Worm (Caenorhabditis elegans): Measurements from ENCODE around the gene avr-15.

avr-15 gene

ce11 chrV:13511618-13512017 lies at the start of gene avr-15:
avr-15 (minus strand) TSS chrV:13511718.
- TF ChIP-seq ceh-44 (GFP tag; IDR thresholded peaks at IDR 0.05): no peak
- TF ChIP-seq lin-1 (GFP tag; IDR thresholded peaks at IDR 0.05): no peak

- peak; percentile 19 for TF ChIP-seq unc-130 (GFP tag; optimal IDR thresholded peaks at IDR 0.05)
- TF ChIP-seq nhr-10 (tag; optimal IDR thresholded peaks at IDR 0.05): no peak
Observed at ce11 chrV:13559978-13560377, 48.5 kb upstream of the avr-15 start, which contains the start of gene C56A3.8. C56A3.8 (plus strand) TSS chrV:13560278.

- TF ChIP-seq lin-38 (GFP tag; IDR thresholded peaks at IDR 0.05) (peak; percentile 84), nhr-42 (GFP tag; IDR thresholded peaks at IDR 0.05) (no peak), ceh-44 (GFP tag; IDR thresholded peaks at IDR 0.05) (0 out of 2 replicates have a peak, but pooled peaks have one; percentile 46), nhr-28 (tag; optimal IDR thresholded peaks at IDR 0.05) (peak; percentile 79), nhr-25 (tag; optimal IDR thresholded peaks at IDR 0.05; ENCODE audit: borderline replicate concordance, insufficient read depth) (peak; percentile 28), gei-8 (GFP tag; optimal IDR thresholded peaks at IDR 0.05) (peak; percentile 70), nhr-6 (tag; optimal IDR thresholded peaks at IDR 0.05) (peak; percentile 89), saeg-2 (GFP tag; IDR thresholded peaks at IDR 0.05) (0 out of 2 replicates have a peak, but pooled peaks have one; percentile 36), hmg-1.1 (GFP tag; IDR thresholded peaks at IDR 0.05) (peak; percentile 64), nhr-111 (GFP tag; optimal IDR thresholded peaks at IDR 0.05) (no peak), nhr-77 (tag; optimal IDR thresholded peaks at IDR 0.05) (peak; percentile 40), dpl-1 (GFP tag; optimal IDR thresholded peaks at IDR 0.05) (peak; percentile 97), sdz-12 (GFP tag; optimal IDR thresholded peaks at IDR 0.05) (no peak), ZK546.5 (tag; optimal IDR thresholded peaks at IDR 0.05) (no peak), nhr-41 (GFP tag; IDR thresholded peaks at IDR 0.05) (peak; percentile 11; the same call in 1 of the 2 replicates), set-16 (GFP tag; IDR thresholded peaks at IDR 0.05) (no peak), mes-2 (tag; optimal IDR thresholded peaks at IDR 0.05; ENCODE audit: poor library complexity, severe bottlenecking) (peak; percentile 99), lim-7 (GFP tag; IDR thresholded peaks at IDR 0.05) (no peak), daf-16 (GFP tag; optimal IDR thresholded peaks at IDR 0.05) (peak in 1 of 2 experiments; percentile 65), daf-16 (tag; optimal IDR thresholded peaks at IDR 0.05) (peak; percentile 100), attf-4 (tag; optimal IDR thresholded peaks at IDR 0.05) (no peak), spr-3 (GFP tag; optimal IDR thresholded peaks at IDR 0.05) (peak; percentile 54), ces-1 (GFP tag; optimal IDR thresholded peaks at IDR 0.05) (no peak), lin-13 (GFP tag; optimal IDR thresholded peaks at IDR 0.05) (no peak), mdl-1 (tag; optimal IDR thresholded peaks at IDR 0.05) (peak in 1 of 2 experiments; percentile 54), Y48G9A.11 (GFP tag; IDR thresholded peaks at IDR 0.05) (peak; percentile 72), mep-1 (tag; optimal IDR thresholded peaks at IDR 0.05) (peak; percentile 71), mdt-29 (GFP tag; IDR thresholded peaks at IDR 0.05) (peak; percentile 58; the same call in 1 of the 2 replicates), arid-1 (GFP tag; conservative IDR thresholded peaks at IDR 0.05) (no peak), lsy-2 (tag; optimal IDR thresholded peaks at IDR 0.05) (peak in 1 of 2 experiments; percentile 82), unc-62 (GFP tag; optimal IDR thresholded peaks at IDR 0.05 in 1 of 2) (no peak), unc-62 (tag; optimal IDR thresholded peaks at IDR 0.05) (no peak), zfp-3 (GFP tag; conservative IDR thresholded peaks at IDR 0.05) (peak; percentile 61; the same call in 1 of the 2 replicates), hlh-30 (tag; optimal IDR thresholded peaks at IDR 0.05; ENCODE audit: insufficient read depth) (peak; percentile 69), mxl-2 (GFP tag; conservative IDR thresholded peaks at IDR 0.05) (no peak), dve-1 (tag; optimal IDR thresholded peaks at IDR 0.05; ENCODE audit: insufficient read depth) (peak; percentile 79), dmd-8 (GFP tag; IDR thresholded peaks at IDR 0.05) (no peak), pha-4 (GFP tag; IDR thresholded peaks at IDR 0.05) (peak; percentile 70), pha-4 (tag; optimal IDR thresholded peaks at IDR 0.05) (peak; percentile 40), ama-1 (optimal IDR thresholded peaks at IDR 0.05) (no peak), aha-1 (tag) (peak; percentile 98), madf-5 (GFP tag; IDR thresholded peaks at IDR 0.05) (peak in 1 of 2 experiments; percentile 8; a peak in 1 of 4 replicates), ZK337.2 (GFP tag; IDR thresholded peaks at IDR 0.05) (peak; percentile 87), zip-2 (tag; optimal IDR thresholded peaks at IDR 0.05) (no peak)
Observed at ce11 chrV:13556746-13557145, 45.2 kb upstream of the avr-15 start, which contains the start of gene cav-2. cav-2 (plus strand) TSS chrV:13557104.
